Worm (Caenorhabditis elegans) whole organism, mixed stage, embryonic: ENCODE measurements around the gene F35E12.6.

Experiments used
- blmp-1 ChIP-seq: fragments of 150-350 bp; optimal IDR thresholded peaks from 2 replicates; lab custom pipeline; 2014; ENCODE audit warnings: missing biosample characterization, missing genetic modification characterization
- ces-1 ChIP-seq: fragments of 150-350 bp; optimal IDR thresholded peaks from 2 replicates; lab custom pipeline; 2014; ENCODE audit warnings: missing biosample characterization, missing genetic modification reagents, missing genetic modification characterization
- elt-1 ChIP-seq: sonication (generic microtip); optimal IDR thresholded peaks from 2 replicates; lab custom pipeline; 2017; ENCODE audit warnings: missing genetic modification characterization, mild to moderate bottlenecking, missing compliant biosample characterization, antibody characterized with exemption, moderate library complexity, borderline replicate concordance; ENCODE audit not compliant: insufficient read depth
- elt-3 ChIP-seq: fragments of 150-350 bp; optimal IDR thresholded peaks from 2 replicates; lab custom pipeline; 2014; ENCODE audit warnings: missing biosample characterization, missing genetic modification characterization
- nhr-237 ChIP-seq: fragments of 150-350 bp; optimal IDR thresholded peaks from 2 replicates; lab custom pipeline; 2014; ENCODE audit warnings: missing biosample characterization, missing genetic modification characterization
- nhr-76 ChIP-seq: sonication (generic microtip); optimal IDR thresholded peaks from 2 replicates; lab custom pipeline; 2017; ENCODE audit warnings: missing biosample characterization, missing genetic modification characterization
- snpc-4 ChIP-seq: fragments of 150-350 bp; optimal IDR thresholded peaks from 2 replicates; lab custom pipeline; 2014; ENCODE audit warnings: missing biosample characterization, missing genetic modification characterization
- sptf-1 ChIP-seq: sonication (generic microtip); optimal IDR thresholded peaks from 2 replicates; lab custom pipeline; 2017; ENCODE audit warnings: mild to moderate bottlenecking, missing genetic modification characterization, moderate library complexity, missing compliant biosample characterization

ce11 chrV:13694103-13694502, 41.9 kb downstream of the F35E12.6 start:
- TF ChIP-seq snpc-4 (tag; lab: Kevin White, UChicago) (no peak), nhr-237 (tag; lab: Kevin White, UChicago) (no peak), ces-1 (GFP tag; lab: Kevin White, UChicago) (no peak), sptf-1 (tag; lab: Kevin White, UChicago) (no peak), elt-3 (tag; lab: Kevin White, UChicago) (no peak), nhr-76 (no peak), blmp-1 (tag; lab: Kevin White, UChicago) (no peak), elt-1 (tag; lab: Kevin White, UChicago) (no peak)
